Worm (Caenorhabditis elegans) whole organism, L2 larva: ENCODE measurements around the gene R13H4.2.
A peak's percentile ranks its signal among the peaks of the same experiment; 100 is the strongest.

Source experiments
- C34F6.9 ChIP-seq: fragments of 150-350 bp; optimal IDR thresholded peaks from 2 replicates; lab custom pipeline; 2014; ENCODE audit warnings: missing biosample characterization, missing genetic modification characterization
- F13H6.1 ChIP-seq: sonication (generic microtip); optimal IDR thresholded peaks from 2 replicates; lab custom pipeline; 2016; ENCODE audit warnings: missing genetic modification characterization, missing compliant biosample characterization
- R02D3.7 ChIP-seq: fragments of 150-350 bp; optimal IDR thresholded peaks from 2 replicates; lab custom pipeline; 2014; ENCODE audit warnings: missing biosample characterization, missing genetic modification characterization
- Y55F3AM.14 ChIP-seq: fragments of 200-800 bp; sonication (Bioruptor generic); optimal IDR thresholded peaks from 2 replicates; lab custom pipeline; 2018; ENCODE audit warnings: mild to moderate bottlenecking, missing genetic modification characterization, missing compliant biosample characterization
- ZK546.5 ChIP-seq: sonication (generic microtip); optimal IDR thresholded peaks from 2 replicates; lab custom pipeline; 2017; ENCODE audit warnings: missing biosample characterization, missing genetic modification characterization
- alr-1 ChIP-seq: fragments of 150-350 bp; optimal IDR thresholded peaks from 2 replicates; lab custom pipeline; 2014; ENCODE audit warnings: missing biosample characterization, missing genetic modification characterization
- aly-2 ChIP-seq: fragments of 150-350 bp; optimal IDR thresholded peaks from 2 replicates; lab custom pipeline; 2014; ENCODE audit warnings: missing biosample characterization, missing genetic modification characterization
- ama-1 ChIP-seq: fragments of 150-350 bp; optimal IDR thresholded peaks from 2 replicates; lab custom pipeline; 2018; ENCODE audit warnings: inconsistent platforms
- blmp-1 ChIP-seq: sonication (generic microtip); optimal IDR thresholded peaks from 2 replicates; lab custom pipeline; 2017; ENCODE audit warnings: missing genetic modification characterization, mild to moderate bottlenecking, missing compliant biosample characterization, antibody characterized with exemption, moderate library complexity; ENCODE audit not compliant: insufficient read depth
- ceh-16 ChIP-seq: fragments of 150-350 bp; optimal IDR thresholded peaks from 2 replicates; lab custom pipeline; 2014; ENCODE audit warnings: missing biosample characterization, missing genetic modification characterization
- ceh-82 ChIP-seq: fragments of 150-350 bp; optimal IDR thresholded peaks from 2 replicates; lab custom pipeline; 2014; ENCODE audit warnings: missing biosample characterization, missing genetic modification characterization
- crh-2 ChIP-seq: sonication (generic microtip); optimal IDR thresholded peaks from 2 replicates; lab custom pipeline; 2017; ENCODE audit warnings: missing biosample characterization, missing genetic modification characterization
- dmd-4 ChIP-seq: sonication (generic microtip); optimal IDR thresholded peaks from 2 replicates; lab custom pipeline; 2017; ENCODE audit warnings: missing biosample characterization, missing genetic modification characterization
- egl-27 ChIP-seq: sonication (generic microtip); optimal IDR thresholded peaks from 3 replicates; lab custom pipeline; 2017; ENCODE audit warnings: missing biosample characterization, missing genetic modification reagents, missing genetic modification characterization
- elt-1 ChIP-seq: fragments of 150-350 bp; optimal IDR thresholded peaks from 2 replicates; lab custom pipeline; 2014; ENCODE audit warnings: missing biosample characterization, missing genetic modification characterization
- elt-3 ChIP-seq: sonication (generic microtip); optimal IDR thresholded peaks from 2 replicates; lab custom pipeline; 2017; ENCODE audit warnings: missing biosample characterization, missing genetic modification characterization
- fos-1 ChIP-seq: fragments of 150-350 bp; optimal IDR thresholded peaks from 2 replicates; lab custom pipeline; 2014; ENCODE audit warnings: missing biosample characterization, missing genetic modification characterization
- gmeb-1 ChIP-seq: fragments of 150-350 bp; optimal IDR thresholded peaks from 2 replicates; lab custom pipeline; 2014; ENCODE audit warnings: missing biosample characterization, missing genetic modification characterization
- lin-11 ChIP-seq: fragments of 150-350 bp; sonication (generic microtip); optimal IDR thresholded peaks from 2 replicates; lab custom pipeline; 2014; ENCODE audit warnings: missing biosample characterization, missing genetic modification characterization, inconsistent platforms, mixed read lengths
- lin-13 ChIP-seq: fragments of 150-350 bp; optimal IDR thresholded peaks from 2 replicates; lab custom pipeline; 2014; ENCODE audit warnings: missing biosample characterization, missing genetic modification reagents, missing genetic modification characterization
- lin-39 ChIP-seq: fragments of 150-350 bp; optimal IDR thresholded peaks from 2 replicates; lab custom pipeline; 2014; ENCODE audit warnings: missing biosample characterization, missing genetic modification reagents, missing genetic modification characterization
- lsy-2 ChIP-seq, 2 experiments: fragments of 150-350 bp in 1 of 2; sonication (generic microtip) in 1 of 2; optimal IDR thresholded peaks; 2 replicates each; lab custom pipeline; 2014 to 2017; ENCODE audit warnings: missing biosample characterization in 2 of 2, missing genetic modification characterization in 2 of 2
- mab-5 ChIP-seq: fragments of 150-350 bp; optimal IDR thresholded peaks from 2 replicates; lab custom pipeline; 2014; ENCODE audit warnings: missing biosample characterization, missing genetic modification characterization
- mbf-1 ChIP-seq: sonication (generic microtip); optimal IDR thresholded peaks from 2 replicates; lab custom pipeline; 2017; ENCODE audit warnings: missing biosample characterization, missing genetic modification characterization
- mdl-1 ChIP-seq, 2 experiments: fragments of 150-350 bp in 1 of 2; sonication (generic microtip) in 1 of 2; optimal IDR thresholded peaks; 2 replicates each; lab custom pipeline; 2017; ENCODE audit warnings: missing biosample characterization in 2 of 2, missing genetic modification characterization in 2 of 2
- nhr-10 ChIP-seq: sonication (generic microtip); optimal IDR thresholded peaks from 2 replicates; lab custom pipeline; 2017; ENCODE audit warnings: missing biosample characterization, missing genetic modification characterization
- nhr-11 ChIP-seq: fragments of 150-350 bp; optimal IDR thresholded peaks from 2 replicates; lab custom pipeline; 2014; ENCODE audit warnings: missing biosample characterization, missing genetic modification characterization
- nhr-12 ChIP-seq: fragments of 150-350 bp; optimal IDR thresholded peaks from 2 replicates; lab custom pipeline; 2014; ENCODE audit warnings: missing biosample characterization, missing genetic modification characterization
- nhr-129 ChIP-seq: fragments of 150-350 bp; optimal IDR thresholded peaks from 2 replicates; lab custom pipeline; 2014; ENCODE audit warnings: missing biosample characterization, missing genetic modification characterization
- nhr-21 ChIP-seq: fragments of 150-350 bp; optimal IDR thresholded peaks from 2 replicates; lab custom pipeline; 2014; ENCODE audit warnings: missing biosample characterization, missing genetic modification characterization
- nhr-23 ChIP-seq: fragments of 150-350 bp; optimal IDR thresholded peaks from 2 replicates; lab custom pipeline; 2014; ENCODE audit warnings: missing biosample characterization, missing genetic modification reagents, missing genetic modification characterization
- nhr-237 ChIP-seq: fragments of 150-350 bp; optimal IDR thresholded peaks from 2 replicates; lab custom pipeline; 2014; ENCODE audit warnings: missing biosample characterization, missing genetic modification characterization
- nhr-25 ChIP-seq: fragments of 150-350 bp; sonication (generic microtip); optimal IDR thresholded peaks from 3 replicates; lab custom pipeline; 2014; ENCODE audit warnings: missing biosample characterization, missing genetic modification characterization
- nhr-6 ChIP-seq: fragments of 150-350 bp; optimal IDR thresholded peaks from 2 replicates; lab custom pipeline; 2014; ENCODE audit warnings: missing biosample characterization, missing genetic modification characterization
- nhr-77 ChIP-seq: fragments of 150-350 bp; optimal IDR thresholded peaks from 2 replicates; lab custom pipeline; 2014; ENCODE audit warnings: missing biosample characterization, missing genetic modification characterization
- peb-1 ChIP-seq: fragments of 150-350 bp; optimal IDR thresholded peaks from 2 replicates; lab custom pipeline; 2014; ENCODE audit warnings: missing biosample characterization, missing genetic modification characterization
- sem-4 ChIP-seq: fragments of 150-350 bp; optimal IDR thresholded peaks from 2 replicates; lab custom pipeline; 2014; ENCODE audit warnings: missing biosample characterization, missing genetic modification reagents, missing genetic modification characterization
- skn-1 ChIP-seq: sonication (generic microtip); optimal IDR thresholded peaks from 2 replicates; lab custom pipeline; 2017; ENCODE audit warnings: missing biosample characterization, missing genetic modification characterization
- sma-3 ChIP-seq: sonication (generic microtip); optimal IDR thresholded peaks from 2 replicates; lab custom pipeline; 2016; ENCODE audit warnings: missing genetic modification reagents, missing genetic modification characterization, missing compliant biosample characterization
- sma-9 ChIP-seq, 2 experiments: fragments of 150-350 bp in 1 of 2; sonication (generic microtip) in 1 of 2; optimal IDR thresholded peaks; 2 replicates each; lab custom pipeline; 2014 to 2016; ENCODE audit warnings: missing genetic modification characterization in 2 of 2, mild to moderate bottlenecking in 1 of 2, missing biosample characterization in 1 of 2, missing compliant biosample characterization in 1 of 2, missing genetic modification reagents in 1 of 2, moderate library complexity in 1 of 2
- snpc-4 ChIP-seq: fragments of 150-350 bp; optimal IDR thresholded peaks from 2 replicates; lab custom pipeline; 2014; ENCODE audit warnings: missing biosample characterization, missing genetic modification characterization
- unc-39 ChIP-seq: fragments of 150-350 bp; optimal IDR thresholded peaks from 2 replicates; lab custom pipeline; 2014; ENCODE audit warnings: missing biosample characterization, missing genetic modification characterization
- unc-55 ChIP-seq: fragments of 150-350 bp; sonication (generic microtip); optimal IDR thresholded peaks from 3 replicates; lab custom pipeline; 2014; ENCODE audit warnings: missing biosample characterization, missing genetic modification reagents, missing genetic modification characterization
- unc-62 ChIP-seq: fragments of 150-350 bp; optimal IDR thresholded peaks from 2 replicates; lab custom pipeline; 2014; ENCODE audit warnings: missing biosample characterization, missing genetic modification reagents, missing genetic modification characterization
- zag-1 ChIP-seq: fragments of 150-350 bp; optimal IDR thresholded peaks from 2 replicates; lab custom pipeline; 2014; ENCODE audit warnings: missing biosample characterization, missing genetic modification characterization
- ztf-11 ChIP-seq: sonication (generic microtip); optimal IDR thresholded peaks from 2 replicates; lab custom pipeline; 2017; ENCODE audit warnings: missing biosample characterization, missing genetic modification characterization
- ztf-4 ChIP-seq: fragments of 150-350 bp; optimal IDR thresholded peaks from 2 replicates; lab custom pipeline; 2014; ENCODE audit warnings: missing biosample characterization, missing genetic modification characterization

Gene R13H4.2

DNA sequence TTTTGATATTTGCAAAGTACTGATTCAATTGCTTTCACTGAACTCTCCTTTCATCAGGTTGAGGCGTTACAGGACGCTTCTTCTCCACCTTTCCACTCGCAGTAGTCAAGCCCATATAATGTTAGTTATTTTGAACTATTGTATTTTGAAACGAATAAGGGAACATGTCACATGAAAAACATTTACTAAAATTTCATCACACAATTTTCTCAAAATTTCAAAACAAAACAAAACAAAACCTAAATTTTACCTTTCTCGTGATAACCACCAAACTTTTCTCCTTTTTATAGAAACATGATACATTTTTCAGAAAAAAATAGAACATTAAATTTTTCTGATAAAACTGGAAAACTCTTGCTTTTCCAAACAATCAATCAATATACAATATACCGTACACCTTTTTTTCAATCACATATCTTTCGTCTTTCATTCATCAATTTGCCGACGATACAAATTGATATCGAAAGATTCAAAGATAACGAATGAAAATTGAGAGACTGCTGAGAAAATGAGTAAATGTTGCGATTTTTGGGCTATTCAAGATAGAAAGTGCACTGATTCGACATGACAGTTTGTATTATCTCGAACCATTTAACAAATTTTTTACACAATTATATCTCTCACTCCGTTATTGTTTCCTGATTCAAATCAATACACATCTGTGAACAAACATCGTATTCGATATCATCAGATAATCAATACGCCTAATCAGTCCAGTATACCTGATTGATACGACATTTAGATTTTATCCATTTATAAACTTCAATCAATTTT is 34.9 kb upstream of the R13H4.2 start:
- peak; percentile 61 for TF ChIP-seq blmp-1 (tag; lab: Kevin White, UChicago)
- TF ChIP-seq mbf-1 (tag; lab: Kevin White, UChicago), result no peak
- peak; percentile 70 for TF ChIP-seq nhr-25 (tag; lab: Kevin White, UChicago)
- peak; percentile 85 for TF ChIP-seq nhr-21 (tag; lab: Kevin White, UChicago)
- no peak for TF ChIP-seq aly-2 (tag; lab: Kevin White, UChicago)
- peak; percentile 76 for TF ChIP-seq fos-1 (tag; lab: Kevin White, UChicago)
- no peak for TF ChIP-seq unc-55 (GFP tag; lab: Kevin White, UChicago)
- TF ChIP-seq egl-27 (tag; lab: Kevin White, UChicago), result peak; percentile 59
- TF ChIP-seq nhr-11, result no peak
- no peak for TF ChIP-seq elt-1 (tag; lab: Kevin White, UChicago)
- no peak for TF ChIP-seq dmd-4
- TF ChIP-seq snpc-4 (tag; lab: Kevin White, UChicago), result no peak
- peak in 1 of 2 experiments; percentile 57 for TF ChIP-seq lsy-2 (tag; optimal IDR thresholded peaks at IDR 0.05; lab: Kevin White, UChicago)
- TF ChIP-seq ztf-11, result no peak
- no peak for TF ChIP-seq nhr-10 (tag; lab: Kevin White, UChicago)
- TF ChIP-seq gmeb-1 (tag; lab: Kevin White, UChicago), result no peak
- peak; percentile 95 for TF ChIP-seq sma-9 (GFP tag; optimal IDR thresholded peaks at IDR 0.05; lab: Kevin White, UChicago)
- TF ChIP-seq sma-9 (tag; optimal IDR thresholded peaks at IDR 0.05; lab: Kevin White, UChicago), result no peak
- no peak for TF ChIP-seq lin-11
- TF ChIP-seq lin-39 (tag; lab: Kevin White, UChicago), result no peak
- peak; percentile 86 for TF ChIP-seq sma-3 (GFP tag; lab: Kevin White, UChicago)
- no peak for TF ChIP-seq nhr-77
- TF ChIP-seq crh-2 (tag; lab: Kevin White, UChicago), result no peak

DNA sequence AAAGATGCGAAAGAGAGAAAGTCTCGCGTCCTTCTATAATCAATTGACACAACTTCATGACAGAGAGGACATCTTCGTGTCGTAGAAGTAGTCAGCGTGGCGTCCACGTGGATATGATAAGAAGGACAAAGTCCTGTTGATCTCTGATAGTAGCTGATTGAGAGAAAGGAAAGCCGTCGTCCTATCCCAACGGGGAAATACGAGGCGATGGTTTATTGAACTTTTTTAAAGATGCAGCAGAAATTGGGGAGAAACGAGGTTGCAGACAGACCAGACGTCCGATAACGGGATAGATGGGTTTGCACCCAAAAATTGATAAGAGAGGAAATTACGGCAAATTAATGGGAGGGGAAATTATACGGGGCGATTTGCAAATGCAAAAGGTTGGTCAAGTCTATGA is 33.7 kb upstream of the R13H4.2 start:
- no peak for TF ChIP-seq ceh-82 (tag; lab: Kevin White, UChicago)
- no peak for TF ChIP-seq unc-62 (GFP tag; lab: Kevin White, UChicago)
- peak; percentile 96 for TF ChIP-seq nhr-25 (tag; lab: Kevin White, UChicago)
- TF ChIP-seq nhr-77, result no peak
- TF ChIP-seq nhr-10 (tag; lab: Kevin White, UChicago), result no peak
- peak; percentile 83 for TF ChIP-seq Y55F3AM.14
- no peak for TF ChIP-seq nhr-12
- TF ChIP-seq ztf-4 (tag; lab: Kevin White, UChicago), result no peak
- peak; percentile 61 for TF ChIP-seq fos-1 (tag; lab: Kevin White, UChicago)
- TF ChIP-seq snpc-4 (tag; lab: Kevin White, UChicago), result no peak
- no peak for TF ChIP-seq lin-13 (GFP tag; lab: Kevin White, UChicago)
- TF ChIP-seq skn-1 (tag; lab: Kevin White, UChicago), result no peak
- TF ChIP-seq dmd-4, result no peak
- no peak for TF ChIP-seq lin-39 (tag; lab: Kevin White, UChicago)
- no peak for TF ChIP-seq zag-1 (tag; lab: Kevin White, UChicago)
- peak; percentile 31 for TF ChIP-seq nhr-129
- TF ChIP-seq nhr-6 (tag; lab: Kevin White, UChicago), result peak; percentile 54
- TF ChIP-seq alr-1 (tag; lab: Kevin White, UChicago), result no peak
- peak; percentile 97 for TF ChIP-seq blmp-1 (tag; lab: Kevin White, UChicago)
- peak; percentile 84 for TF ChIP-seq crh-2 (tag; lab: Kevin White, UChicago)
- no peak for TF ChIP-seq ztf-11
- TF ChIP-seq ama-1 (lab: Kevin White, UChicago), result no peak
- no peak for TF ChIP-seq R02D3.7 (tag; lab: Kevin White, UChicago)
- TF ChIP-seq nhr-11, result no peak
- TF ChIP-seq ZK546.5 (tag; lab: Kevin White, UChicago), result no peak
- TF ChIP-seq nhr-23 (tag; lab: Kevin White, UChicago), result no peak
- TF ChIP-seq aly-2 (tag; lab: Kevin White, UChicago), result no peak
- peak; percentile 79 for TF ChIP-seq F13H6.1 (tag; lab: Kevin White, UChicago)
- no peak for TF ChIP-seq ceh-16 (tag; lab: Kevin White, UChicago)
- TF ChIP-seq C34F6.9, result no peak
- TF ChIP-seq unc-55 (GFP tag; lab: Kevin White, UChicago), result no peak
- TF ChIP-seq egl-27 (tag; lab: Kevin White, UChicago), result peak; percentile 91
- TF ChIP-seq lin-11, result no peak
- TF ChIP-seq sma-9 (GFP tag; optimal IDR thresholded peaks at IDR 0.05; lab: Kevin White, UChicago), result peak; percentile 99
- TF ChIP-seq sma-9 (tag; optimal IDR thresholded peaks at IDR 0.05; lab: Kevin White, UChicago), result peak; percentile 15
- TF ChIP-seq sem-4 (tag; lab: Kevin White, UChicago), result peak; percentile 71
- TF ChIP-seq unc-39 (tag; lab: Kevin White, UChicago), result no peak
- no peak for TF ChIP-seq elt-3 (tag; lab: Kevin White, UChicago)
- TF ChIP-seq nhr-237 (tag; lab: Kevin White, UChicago), result no peak
- no peak for TF ChIP-seq elt-1 (tag; lab: Kevin White, UChicago)
- no peak for TF ChIP-seq mab-5 (tag; lab: Kevin White, UChicago)
- TF ChIP-seq peb-1 (tag; lab: Kevin White, UChicago), result no peak
- peak; percentile 79 to 89 for TF ChIP-seq mdl-1 (tag; optimal IDR thresholded peaks at IDR 0.05; lab: Kevin White, UChicago)
- TF ChIP-seq mbf-1 (tag; lab: Kevin White, UChicago), result no peak
- peak; percentile 99 for TF ChIP-seq sma-3 (GFP tag; lab: Kevin White, UChicago)
- TF ChIP-seq gmeb-1 (tag; lab: Kevin White, UChicago), result peak; percentile 57
- peak in 1 of 2 experiments; percentile 60 for TF ChIP-seq lsy-2 (tag; optimal IDR thresholded peaks at IDR 0.05; lab: Kevin White, UChicago)
